Worm (Caenorhabditis elegans) whole organism, L1 larva: Measurements from ENCODE around the gene ZK856.4.

Experiments
- F16B12.6 ChIP-seq: fragments of 150-350 bp; optimal IDR thresholded peaks from 2 replicates; lab custom pipeline; 2014; ENCODE audit warnings: missing biosample characterization, missing genetic modification characterization
- Y116A8C.19 ChIP-seq: sonication (generic microtip); optimal IDR thresholded peaks from 2 replicates; lab custom pipeline; 2016; ENCODE audit warnings: missing compliant biosample characterization, missing genetic modification characterization, borderline replicate concordance
- aha-1 ChIP-seq: fragments of 150-350 bp; optimal IDR thresholded peaks from 2 replicates; lab custom pipeline; 2014; ENCODE audit warnings: missing biosample characterization, missing genetic modification characterization
- alr-1 ChIP-seq: fragments of 200-800 bp; sonication (Bioruptor generic); optimal IDR thresholded peaks from 2 replicates; lab custom pipeline; 2018; ENCODE audit warnings: borderline replicate concordance, mild to moderate bottlenecking, missing genetic modification characterization, missing compliant biosample characterization
- aly-2 ChIP-seq: fragments of 150-350 bp; optimal IDR thresholded peaks from 2 replicates; lab custom pipeline; 2014; ENCODE audit warnings: missing biosample characterization, missing genetic modification characterization
- ama-1 ChIP-seq: fragments of 150-350 bp; optimal IDR thresholded peaks from 2 replicates; lab custom pipeline; 2014
- blmp-1 ChIP-seq: fragments of 150-350 bp; optimal IDR thresholded peaks from 2 replicates; lab custom pipeline; 2014; ENCODE audit warnings: missing biosample characterization, missing genetic modification characterization
- ceh-63 ChIP-seq: fragments of 200-800 bp; sonication (Bioruptor generic); optimal IDR thresholded peaks from 2 replicates; lab custom pipeline; 2018; ENCODE audit warnings: mild to moderate bottlenecking, missing genetic modification characterization, missing compliant biosample characterization
- ceh-8 ChIP-seq: fragments of 200-800 bp; sonication (Bioruptor generic); optimal IDR thresholded peaks from 2 replicates; lab custom pipeline; 2018; ENCODE audit warnings: mild to moderate bottlenecking, missing genetic modification characterization, moderate library complexity, missing compliant biosample characterization
- ceh-82 ChIP-seq, 3 experiments: fragments of 150-350 bp in 1 of 3; sonication (generic microtip) in 2 of 3; optimal IDR thresholded peaks; 2 replicates each; lab custom pipeline; 2014 to 2017; ENCODE audit warnings: missing biosample characterization in 3 of 3, missing genetic modification characterization in 3 of 3
- ceh-88 ChIP-seq: fragments of 200-800 bp; sonication (Bioruptor generic); IDR thresholded peaks from 2 replicates; pipeline ENCODE4 v1.3.6; 2022; ENCODE audit warnings: missing genetic modification characterization, missing compliant biosample characterization
- ceh-90 ChIP-seq: sonication (generic microtip); optimal IDR thresholded peaks from 2 replicates; lab custom pipeline; 2016; ENCODE audit warnings: missing genetic modification characterization, missing compliant biosample characterization
- dpl-1 ChIP-seq, 3 experiments: fragments of 150-350 bp in 2 of 3; sonication (generic microtip) in 1 of 3; optimal IDR thresholded peaks; 2 replicates each; lab custom pipeline; 2014 to 2017; ENCODE audit warnings: missing biosample characterization in 3 of 3, missing genetic modification characterization in 3 of 3, missing genetic modification reagents in 3 of 3
- dsc-1 ChIP-seq: sonication (generic microtip); optimal IDR thresholded peaks from 2 replicates; lab custom pipeline; 2016; ENCODE audit warnings: mild to moderate bottlenecking, missing genetic modification characterization, missing compliant biosample characterization
- efl-1 ChIP-seq, 4 experiments: fragments of 150-350 bp; optimal IDR thresholded peaks in 3 of 4; peaks in 1 of 4; 1 replicate in 1 of 4; 2 replicates in 3 of 4; lab custom pipeline; 2014; ENCODE audit warnings: missing biosample characterization in 2 of 4, missing genetic modification characterization in 2 of 4, missing genetic modification reagents in 2 of 4
- efl-3 ChIP-seq: fragments of 200-800 bp; sonication (Bioruptor generic); optimal IDR thresholded peaks from 2 replicates; lab custom pipeline; 2018; ENCODE audit warnings: mild to moderate bottlenecking, missing genetic modification characterization, missing compliant biosample characterization
- ets-5 ChIP-seq: fragments of 200-800 bp; sonication (Bioruptor generic); IDR thresholded peaks from 2 replicates; pipeline ENCODE4 v1.3.6; 2022; ENCODE audit warnings: missing genetic modification characterization, missing compliant biosample characterization
- fkh-10 ChIP-seq: sonication (generic microtip); optimal IDR thresholded peaks from 2 replicates; lab custom pipeline; 2017; ENCODE audit warnings: missing biosample characterization, missing genetic modification reagents, missing genetic modification characterization
- fkh-4 ChIP-seq: sonication (generic microtip); optimal IDR thresholded peaks from 2 replicates; lab custom pipeline; 2016; ENCODE audit warnings: missing compliant biosample characterization, missing genetic modification characterization, borderline replicate concordance
- fkh-8 ChIP-seq: sonication (generic microtip); optimal IDR thresholded peaks from 2 replicates; lab custom pipeline; 2016; ENCODE audit warnings: mild to moderate bottlenecking, missing genetic modification characterization, missing compliant biosample characterization
- fos-1 ChIP-seq: fragments of 150-350 bp; optimal IDR thresholded peaks from 2 replicates; lab custom pipeline; 2014; ENCODE audit warnings: missing biosample characterization, missing genetic modification characterization
- hlh-17 ChIP-seq: fragments of 200-800 bp; sonication (Bioruptor generic); optimal IDR thresholded peaks from 2 replicates; lab custom pipeline; 2018; ENCODE audit warnings: missing genetic modification characterization, mild to moderate bottlenecking, missing compliant biosample characterization, moderate library complexity, borderline replicate concordance
- hpl-2 ChIP-seq: fragments of 150-350 bp; optimal IDR thresholded peaks from 2 replicates; lab custom pipeline; 2014; ENCODE audit warnings: missing biosample characterization, missing genetic modification reagents, missing genetic modification characterization
- irx-1 ChIP-seq: sonication (generic microtip); optimal IDR thresholded peaks from 2 replicates; lab custom pipeline; 2016; ENCODE audit warnings: missing genetic modification characterization, missing compliant biosample characterization
- lin-13 ChIP-seq: fragments of 150-350 bp; optimal IDR thresholded peaks from 2 replicates; lab custom pipeline; 2014; ENCODE audit warnings: missing biosample characterization, missing genetic modification reagents, missing genetic modification characterization
- lin-14 ChIP-seq: fragments of 200-800 bp; sonication (Bioruptor generic); optimal IDR thresholded peaks from 2 replicates; lab custom pipeline; 2018; ENCODE audit warnings: mild to moderate bottlenecking, missing genetic modification characterization, moderate library complexity, missing compliant biosample characterization
- lin-15B ChIP-seq: fragments of 150-350 bp; sonication (generic microtip); optimal IDR thresholded peaks from 3 replicates; lab custom pipeline; 2014; ENCODE audit warnings: missing biosample characterization, missing genetic modification characterization
- lsy-2 ChIP-seq, 2 experiments: fragments of 150-350 bp; optimal IDR thresholded peaks; 2 replicates each; lab custom pipeline; 2014; ENCODE audit warnings: missing biosample characterization in 2 of 2, missing genetic modification characterization in 2 of 2
- mep-1 ChIP-seq: fragments of 150-350 bp; optimal IDR thresholded peaks from 2 replicates; lab custom pipeline; 2014; ENCODE audit warnings: missing biosample characterization, missing genetic modification characterization
- nhr-11 ChIP-seq: fragments of 150-350 bp; optimal IDR thresholded peaks from 2 replicates; lab custom pipeline; 2014; ENCODE audit warnings: missing biosample characterization, missing genetic modification characterization
- nhr-12 ChIP-seq: sonication (generic microtip); optimal IDR thresholded peaks from 2 replicates; lab custom pipeline; 2017; ENCODE audit warnings: missing biosample characterization, missing genetic modification characterization
- nhr-19 ChIP-seq: fragments of 200-800 bp; sonication (Bioruptor generic); conservative IDR thresholded peaks from 2 replicates; pipeline ENCODE4 v1.3.6; 2022; ENCODE audit warnings: missing genetic modification characterization, missing compliant biosample characterization
- nhr-20 ChIP-seq: sonication (generic microtip); optimal IDR thresholded peaks from 2 replicates; lab custom pipeline; 2016; ENCODE audit warnings: mild to moderate bottlenecking, missing genetic modification characterization, missing compliant biosample characterization
- nhr-237 ChIP-seq: fragments of 150-350 bp; optimal IDR thresholded peaks from 2 replicates; lab custom pipeline; 2014; ENCODE audit warnings: missing biosample characterization, missing genetic modification characterization
- nhr-47 ChIP-seq: sonication (generic microtip); optimal IDR thresholded peaks from 2 replicates; lab custom pipeline; 2016; ENCODE audit warnings: mild to moderate bottlenecking, missing genetic modification characterization, moderate library complexity, missing compliant biosample characterization
- nhr-71 ChIP-seq: sonication (generic microtip); optimal IDR thresholded peaks from 2 replicates; lab custom pipeline; 2016; ENCODE audit warnings: mild to moderate bottlenecking, missing genetic modification characterization, moderate library complexity, missing compliant biosample characterization
- nhr-84 ChIP-seq: sonication (generic microtip); optimal IDR thresholded peaks from 2 replicates; lab custom pipeline; 2017; ENCODE audit warnings: missing biosample characterization, missing genetic modification characterization
- nhr-90 ChIP-seq: sonication (generic microtip); optimal IDR thresholded peaks from 2 replicates; lab custom pipeline; 2016; ENCODE audit warnings: mild to moderate bottlenecking, missing genetic modification characterization, missing compliant biosample characterization; ENCODE audit not compliant: poor library complexity
- pax-3 ChIP-seq: fragments of 200-800 bp; sonication (Bioruptor generic); optimal IDR thresholded peaks from 2 replicates; lab custom pipeline; 2018; ENCODE audit warnings: mild to moderate bottlenecking, missing genetic modification characterization, moderate library complexity, missing compliant biosample characterization
- pqm-1 ChIP-seq: sonication (generic microtip); optimal IDR thresholded peaks from 3 replicates; lab custom pipeline; 2017; ENCODE audit warnings: missing biosample characterization, missing genetic modification characterization
- rnt-1 ChIP-seq: sonication (generic microtip); optimal IDR thresholded peaks from 2 replicates; lab custom pipeline; 2016; ENCODE audit warnings: mild to moderate bottlenecking, missing genetic modification characterization, moderate library complexity, missing compliant biosample characterization
- skn-1 ChIP-seq: fragments of 150-350 bp; optimal IDR thresholded peaks from 2 replicates; lab custom pipeline; 2014; ENCODE audit warnings: missing biosample characterization, missing genetic modification characterization
- snu-23 ChIP-seq: sonication (generic microtip); optimal IDR thresholded peaks from 2 replicates; lab custom pipeline; 2016; ENCODE audit warnings: missing genetic modification characterization, missing compliant biosample characterization
- swsn-7 ChIP-seq: sonication (generic microtip); optimal IDR thresholded peaks from 2 replicates; lab custom pipeline; 2016; ENCODE audit warnings: missing genetic modification characterization, missing compliant biosample characterization
- tbx-2 ChIP-seq: sonication (generic microtip); optimal IDR thresholded peaks from 2 replicates; lab custom pipeline; 2016; ENCODE audit warnings: missing genetic modification characterization, missing compliant biosample characterization
- tlp-1 ChIP-seq: fragments of 150-350 bp; optimal IDR thresholded peaks from 2 replicates; lab custom pipeline; 2014; ENCODE audit warnings: missing biosample characterization, missing genetic modification characterization
- unc-130 ChIP-seq: fragments of 150-350 bp; optimal IDR thresholded peaks from 2 replicates; lab custom pipeline; 2017; ENCODE audit warnings: missing biosample characterization, missing genetic modification characterization, inconsistent platforms
- unc-30 ChIP-seq: sonication (generic microtip); optimal IDR thresholded peaks from 2 replicates; lab custom pipeline; 2017; ENCODE audit warnings: missing biosample characterization, missing genetic modification characterization
- unc-62 ChIP-seq: fragments of 150-350 bp; optimal IDR thresholded peaks from 2 replicates; lab custom pipeline; 2014; ENCODE audit warnings: missing biosample characterization, missing genetic modification reagents, missing genetic modification characterization
- vab-15 ChIP-seq: sonication (generic microtip); optimal IDR thresholded peaks from 2 replicates; lab custom pipeline; 2017; ENCODE audit warnings: missing genotype, mild to moderate bottlenecking, missing genetic modification characterization, missing compliant biosample characterization
- zag-1 ChIP-seq: fragments of 150-350 bp; optimal IDR thresholded peaks from 2 replicates; lab custom pipeline; 2014; ENCODE audit warnings: missing biosample characterization, missing genetic modification characterization
- ztf-11 ChIP-seq, 2 experiments: sonication (generic microtip); optimal IDR thresholded peaks; 2 replicates each; lab custom pipeline; 2016 to 2017; ENCODE audit warnings: missing genetic modification characterization in 2 of 2, missing biosample characterization in 1 of 2, missing compliant biosample characterization in 1 of 2
- ztf-4 ChIP-seq: fragments of 150-350 bp; optimal IDR thresholded peaks from 2 replicates; lab custom pipeline; 2014; ENCODE audit warnings: missing biosample characterization, missing genetic modification characterization

The ZK856.4 gene

ce11 chrV:10178166-10178565, 4.9 kb upstream of the ZK856.4 start (continued):
- TF ChIP-seq alr-1 (tag; lab: Kevin White, UChicago) (no peak), ceh-88 (peak; percentile 59), pax-3 (tag; lab: Kevin White, UChicago) (peak; percentile 78), snu-23 (GFP tag; lab: Kevin White, UChicago) (peak; percentile 81), nhr-20 (tag; lab: Kevin White, UChicago) (peak; percentile 85), Y116A8C.19 (tag; lab: Kevin White, UChicago) (no peak), nhr-237 (tag; lab: Kevin White, UChicago) (peak; percentile 23), swsn-7 (peak; percentile 71), lin-13 (GFP tag; lab: Kevin White, UChicago) (peak; percentile 40), tbx-2 (tag; lab: Kevin White, UChicago) (peak; percentile 75), nhr-90 (tag; lab: Kevin White, UChicago) (peak; percentile 80), pqm-1 (tag; lab: Kevin White, UChicago) (no peak), tlp-1 (tag; lab: Kevin White, UChicago) (no peak), fos-1 (no peak), lsy-2 (tag; optimal IDR thresholded peaks at IDR 0.05; lab: Kevin White, UChicago) (peak; percentile 52 to 81), nhr-19 (GFP tag; lab: Robert Waterston, UW) (peak; percentile 77), blmp-1 (tag; lab: Kevin White, UChicago) (peak; percentile 95), fkh-4 (tag; lab: Kevin White, UChicago) (peak; percentile 34), hlh-17 (GFP tag; lab: Kevin White, UChicago) (no peak), F16B12.6 (tag; lab: Kevin White, UChicago) (no peak), zag-1 (tag; lab: Kevin White, UChicago) (no peak), skn-1 (peak; percentile 34), unc-62 (no peak), hpl-2 (GFP tag; lab: Kevin White, UChicago) (no peak), ceh-8 (GFP tag; lab: Kevin White, UChicago) (no peak), fkh-10 (GFP tag; lab: Kevin White, UChicago) (no peak), vab-15 (peak; percentile 62), unc-30 (tag; lab: Kevin White, UChicago) (no peak), irx-1 (tag; lab: Kevin White, UChicago) (peak; percentile 34), nhr-47 (tag; lab: Kevin White, UChicago) (peak; percentile 85), unc-130 (tag; lab: Kevin White, UChicago) (peak; percentile 39), nhr-11 (no peak), efl-3 (GFP tag; lab: Kevin White, UChicago) (no peak), ztf-11 (tag; optimal IDR thresholded peaks at IDR 0.05; lab: Kevin White, UChicago) (peak in 1 of 2 experiments; percentile 60), ets-5 (no peak), aha-1 (tag; lab: Kevin White, UChicago) (no peak), lin-14 (GFP tag; lab: Kevin White, UChicago) (peak; percentile 85), ztf-4 (tag; lab: Kevin White, UChicago) (no peak), efl-1 (optimal IDR thresholded peaks at IDR 0.05; lab: Kevin White, UChicago) (peak; percentile 59 to 60), efl-1 (GFP tag; optimal IDR thresholded peaks at IDR 0.05 in 1 of 2; lab: Kevin White, UChicago) (peak; percentile 49 to 95), nhr-84 (no peak), dpl-1 (GFP tag; optimal IDR thresholded peaks at IDR 0.05; lab: Kevin White, UChicago) (peak; percentile 32 to 56 (median 39)), nhr-12 (no peak), nhr-71 (peak; percentile 84), ceh-82 (tag; optimal IDR thresholded peaks at IDR 0.05; lab: Kevin White, UChicago) (no peak), lin-15B (tag; lab: Kevin White, UChicago) (peak; percentile 41), rnt-1 (tag; lab: Kevin White, UChicago) (peak; percentile 29), aly-2 (no peak), fkh-8 (peak; percentile 85), dsc-1 (tag; lab: Kevin White, UChicago) (peak; percentile 73), ceh-63 (peak; percentile 78), mep-1 (tag; lab: Kevin White, UChicago) (peak; percentile 37), ceh-90 (peak; percentile 35), ama-1 (no peak)
